Worm (Caenorhabditis elegans): ENCODE measurements around the gene blos-1.

Gene blos-1

ce11 chrIII:10211889-10212494 lies at the start of gene blos-1, which contains the start of gene best-18:
blos-1 (minus strand) TSS chrIII:10211946.
best-18 (plus strand) TSS chrIII:10212396.
- no peak for TF ChIP-seq F13H6.1 (tag; optimal IDR thresholded peaks at IDR 0.05)
- TF ChIP-seq ceh-18 (tag; optimal IDR thresholded peaks at IDR 0.05) = no peak
- TF ChIP-seq ceh-19 (GFP tag; optimal IDR thresholded peaks at IDR 0.05) = no peak
- TF ChIP-seq ceh-31 (tag; optimal IDR thresholded peaks at IDR 0.05) = no peak
- no peak for TF ChIP-seq ztf-16 (tag; optimal IDR thresholded peaks at IDR 0.05)
- TF ChIP-seq unc-42 (tag; optimal IDR thresholded peaks at IDR 0.05) = no peak
- TF ChIP-seq pros-1 (tag; optimal IDR thresholded peaks at IDR 0.05) = no peak
- TF ChIP-seq ceh-48 (tag; optimal IDR thresholded peaks at IDR 0.05) = peak; percentile 64
- no peak for TF ChIP-seq pqm-1 (tag; optimal IDR thresholded peaks at IDR 0.05)

ce11 chrIII:10261256-10261655 lies 49.5 kb upstream of the blos-1 start:
- TF ChIP-seq K02D7.2 (tag; optimal IDR thresholded peaks at IDR 0.05) (no peak), dmd-4 (tag; optimal IDR thresholded peaks at IDR 0.05; ENCODE audit: borderline replicate concordance) (no peak)

ce11 chrIII:10258641-10259040 lies 46.9 kb upstream of the blos-1 start, which contains the start of gene rip-1:
rip-1 (minus strand) TSS chrIII:10258741.
- no peak for TF ChIP-seq elt-2 (tag; optimal IDR thresholded peaks at IDR 0.05)
- no peak for TF ChIP-seq pqm-1 (tag; optimal IDR thresholded peaks at IDR 0.05)
- TF ChIP-seq tbx-2 (tag; optimal IDR thresholded peaks at IDR 0.05) = no peak
- no peak for TF ChIP-seq ceh-34 (tag; optimal IDR thresholded peaks at IDR 0.05)
- TF ChIP-seq pros-1 (tag; optimal IDR thresholded peaks at IDR 0.05) = no peak
- no peak for TF ChIP-seq C38D4.7 (GFP tag; optimal IDR thresholded peaks at IDR 0.05)
- no peak for TF ChIP-seq madf-2 (tag; optimal IDR thresholded peaks at IDR 0.05)
- no peak for TF ChIP-seq lim-6 (tag; optimal IDR thresholded peaks at IDR 0.05)
- TF ChIP-seq ttx-3 (tag; optimal IDR thresholded peaks at IDR 0.05) = no peak
- no peak for TF ChIP-seq fax-1 (tag; optimal IDR thresholded peaks at IDR 0.05)
- no peak for TF ChIP-seq sox-2 (GFP tag; IDR thresholded peaks at IDR 0.05)
- TF ChIP-seq unc-55 (GFP tag; optimal IDR thresholded peaks at IDR 0.05) = no peak

- no peak for TF ChIP-seq unc-55 (GFP tag; optimal IDR thresholded peaks at IDR 0.05)
- no peak for TF ChIP-seq npax-4 (tag; optimal IDR thresholded peaks at IDR 0.05)
- no peak for TF ChIP-seq ceh-2 (tag; optimal IDR thresholded peaks at IDR 0.05)
- no peak for TF ChIP-seq unc-86 (tag; optimal IDR thresholded peaks at IDR 0.05)
- TF ChIP-seq ceh-9 (tag; optimal IDR thresholded peaks at IDR 0.05) = no peak
- no peak for TF ChIP-seq ztf-16 (tag; optimal IDR thresholded peaks at IDR 0.05)
- TF ChIP-seq ets-4 (tag; optimal IDR thresholded peaks at IDR 0.05) = no peak
- TF ChIP-seq C38D4.7 (GFP tag; optimal IDR thresholded peaks at IDR 0.05) = no peak
- no peak for TF ChIP-seq che-1 (tag; optimal IDR thresholded peaks at IDR 0.05)
- TF ChIP-seq elt-2 (tag; optimal IDR thresholded peaks at IDR 0.05) = no peak
- TF ChIP-seq ceh-6 (GFP tag; optimal IDR thresholded peaks at IDR 0.05) = no peak
- TF ChIP-seq mec-3 (tag; optimal IDR thresholded peaks at IDR 0.05; ENCODE audit: borderline replicate concordance) = no peak
- no peak for TF ChIP-seq C08G9.2 (tag; optimal IDR thresholded peaks at IDR 0.05)
- no peak for TF ChIP-seq elt-4 (tag; optimal IDR thresholded peaks at IDR 0.05)
Measured at ce11 chrIII:10254583-10254982, 42.8 kb upstream of the blos-1 start, which contains the start of gene R01H10.4. R01H10.4 (plus strand) TSS chrIII:10254818.

ce11 chrIII:10253334-10253733 lies 41.6 kb upstream of the blos-1 start:
- TF ChIP-seq nhr-11 (tag; optimal IDR thresholded peaks at IDR 0.05) (no peak), unc-86 (tag; optimal IDR thresholded peaks at IDR 0.05) (no peak), nhr-232 (tag; optimal IDR thresholded peaks at IDR 0.05) (no peak), unc-3 (GFP tag; conservative IDR thresholded peaks at IDR 0.05) (no peak), unc-3 (tag; optimal IDR thresholded peaks at IDR 0.05) (no peak), ceh-2 (tag; optimal IDR thresholded peaks at IDR 0.05) (no peak), pqm-1 (tag; optimal IDR thresholded peaks at IDR 0.05) (no peak), ama-1 (optimal IDR thresholded peaks at IDR 0.05) (no peak), ceh-14 (tag; optimal IDR thresholded peaks at IDR 0.05) (no peak), tbx-7 (tag; optimal IDR thresholded peaks at IDR 0.05) (no peak), pha-2 (tag; optimal IDR thresholded peaks at IDR 0.05) (no peak), unc-42 (tag; optimal IDR thresholded peaks at IDR 0.05) (no peak), T23F11.4 (GFP tag; optimal IDR thresholded peaks at IDR 0.05) (no peak), eyg-1 (tag; optimal IDR thresholded peaks at IDR 0.05) (no peak), hlh-30 (tag; optimal IDR thresholded peaks at IDR 0.05; ENCODE audit: insufficient read depth) (no peak)
